Worm (Caenorhabditis elegans) whole organism, young adult: ENCODE data around the gene clec-47.
A peak's percentile ranks its signal among the peaks of the same experiment; 100 is the strongest.

Source experiments
- B0261.1 ChIP-seq: sonication (generic microtip); optimal IDR thresholded peaks from 2 replicates; lab custom pipeline; 2016; ENCODE audit warnings: mild to moderate bottlenecking, missing genetic modification characterization, moderate library complexity, missing compliant biosample characterization
- D2030.7 ChIP-seq: fragments of 200-800 bp; sonication (Bioruptor generic); IDR thresholded peaks from 2 replicates; pipeline ENCODE4 v1.3.6; 2022; ENCODE audit warnings: missing genetic modification reagents, missing genetic modification characterization, missing compliant biosample characterization
- F23B12.7 ChIP-seq: sonication (generic microtip); optimal IDR thresholded peaks from 2 replicates; lab custom pipeline; 2017; ENCODE audit warnings: missing genetic modification characterization, mild to moderate bottlenecking, missing compliant biosample characterization, antibody characterized with exemption, moderate library complexity; ENCODE audit not compliant: insufficient read depth
- Y95B8A.8 ChIP-seq: fragments of 200-800 bp; sonication (Bioruptor generic); IDR thresholded peaks from 2 replicates; pipeline ENCODE4 v1.3.6; 2022; ENCODE audit warnings: missing genetic modification reagents, missing genetic modification characterization, missing compliant biosample characterization
- aptf-3 ChIP-seq: fragments of 200-800 bp; sonication (Bioruptor generic); IDR thresholded peaks from 2 replicates; pipeline ENCODE4 v1.3.6; 2022; ENCODE audit warnings: missing genetic modification characterization, missing compliant biosample characterization
- attf-5 ChIP-seq: fragments of 200-800 bp; sonication (Bioruptor generic); optimal IDR thresholded peaks from 2 replicates; lab custom pipeline; 2018; ENCODE audit warnings: mild to moderate bottlenecking, missing genetic modification characterization, missing compliant biosample characterization
- cebp-1 ChIP-seq, 2 experiments: fragments of 200-800 bp in 1 of 2; sonication (Bioruptor generic) in 1 of 2; sonication (generic microtip) in 1 of 2; IDR thresholded peaks in 1 of 2; optimal IDR thresholded peaks in 1 of 2; 2 replicates each; pipeline versions ENCODE4 v1.3.6 to Lab custom; 2017 to 2022; ENCODE audit warnings: missing compliant biosample characterization in 2 of 2, missing genetic modification characterization in 2 of 2, mild to moderate bottlenecking in 1 of 2, missing genetic modification reagents in 1 of 2, moderate library complexity in 1 of 2
- cebp-2 ChIP-seq: fragments of 200-800 bp; sonication (Bioruptor generic); IDR thresholded peaks from 2 replicates; pipeline ENCODE4 v1.3.6; 2022; ENCODE audit warnings: missing genetic modification characterization, missing compliant biosample characterization
- ceh-100 ChIP-seq: fragments of 200-800 bp; sonication (Bioruptor generic); IDR thresholded peaks from 2 replicates; pipeline ENCODE4 v1.3.6; 2022; ENCODE audit warnings: missing genetic modification reagents, missing genetic modification characterization, missing compliant biosample characterization
- ceh-27 ChIP-seq: fragments of 200-800 bp; sonication (Bioruptor generic); optimal IDR thresholded peaks from 2 replicates; lab custom pipeline; 2018; ENCODE audit warnings: mild to moderate bottlenecking, missing genetic modification characterization, moderate library complexity, missing compliant biosample characterization
- ceh-58 ChIP-seq: fragments of 200-800 bp; sonication (Bioruptor generic); IDR thresholded peaks from 2 replicates; pipeline ENCODE4 v1.3.6; 2022; ENCODE audit warnings: missing genetic modification characterization, missing compliant biosample characterization
- die-1 ChIP-seq: sonication (generic microtip); optimal IDR thresholded peaks from 2 replicates; lab custom pipeline; 2016; ENCODE audit warnings: missing genotype, mild to moderate bottlenecking, missing genetic modification characterization, missing compliant biosample characterization
- dpff-1 ChIP-seq: sonication (generic microtip); optimal IDR thresholded peaks from 2 replicates; lab custom pipeline; 2017; ENCODE audit warnings: mild to moderate bottlenecking, missing genetic modification characterization, missing compliant biosample characterization
- egrh-3 ChIP-seq: fragments of 200-800 bp; sonication (Bioruptor generic); IDR thresholded peaks from 2 replicates; pipeline ENCODE4 v1.3.6; 2022; ENCODE audit warnings: missing genetic modification reagents, missing genetic modification characterization, missing compliant biosample characterization
- him-1 ChIP-seq: sonication (generic microtip); optimal IDR thresholded peaks from 2 replicates; lab custom pipeline; 2016; ENCODE audit warnings: missing genotype, missing genetic modification reagents, missing genetic modification characterization, missing compliant biosample characterization
- hmg-1.2 ChIP-seq: fragments of 200-800 bp; sonication (Bioruptor generic); IDR thresholded peaks from 2 replicates; pipeline ENCODE4 v1.3.6; 2022; ENCODE audit warnings: missing genetic modification reagents, missing genetic modification characterization, missing compliant biosample characterization
- hmg-20 ChIP-seq: fragments of 200-800 bp; sonication (Bioruptor generic); IDR thresholded peaks from 2 replicates; pipeline ENCODE4 v1.3.6; 2022; ENCODE audit warnings: missing genetic modification reagents, missing genetic modification characterization, missing compliant biosample characterization
- let-526 ChIP-seq: fragments of 200-800 bp; sonication (Bioruptor generic); IDR thresholded peaks from 2 replicates; pipeline ENCODE4 v1.3.6; 2022; ENCODE audit warnings: missing genetic modification reagents, missing genetic modification characterization, missing compliant biosample characterization
- lsy-27 ChIP-seq: sonication (generic microtip); optimal IDR thresholded peaks from 2 replicates; lab custom pipeline; 2017; ENCODE audit warnings: missing genetic modification characterization, mild to moderate bottlenecking, missing compliant biosample characterization, antibody characterized with exemption, missing genotype, borderline replicate concordance; ENCODE audit not compliant: insufficient read depth
- madf-3 ChIP-seq: fragments of 200-800 bp; sonication (Bioruptor generic); IDR thresholded peaks from 2 replicates; pipeline ENCODE4 v1.3.6; 2022; ENCODE audit warnings: missing genetic modification reagents, missing genetic modification characterization, missing compliant biosample characterization
- nhr-90 ChIP-seq: sonication (generic microtip); optimal IDR thresholded peaks from 2 replicates; lab custom pipeline; 2016; ENCODE audit warnings: missing genotype, mild to moderate bottlenecking, missing genetic modification characterization, missing compliant biosample characterization
- pbrm-1 ChIP-seq: fragments of 200-800 bp; sonication (Bioruptor generic); IDR thresholded peaks from 2 replicates; pipeline ENCODE4 v1.3.6; 2022; ENCODE audit warnings: missing genetic modification reagents, missing genetic modification characterization, missing compliant biosample characterization
- rcor-1 ChIP-seq: fragments of 200-800 bp; sonication (Bioruptor generic); IDR thresholded peaks from 2 replicates; pipeline ENCODE4 v1.3.6; 2022; ENCODE audit warnings: missing genetic modification reagents, missing genetic modification characterization, missing compliant biosample characterization
- rpc-1 ChIP-seq, 2 experiments: fragments of 150-350 bp in 1 of 2; sonication (generic microtip) in 1 of 2; optimal IDR thresholded peaks; 2 replicates each; lab custom pipeline; 2014 to 2018; ENCODE audit warnings: missing biosample characterization in 1 of 2, missing genetic modification characterization in 1 of 2, missing genetic modification reagents in 1 of 2, missing genotype in 1 of 2
- sdz-38 ChIP-seq: sonication (generic microtip); optimal IDR thresholded peaks from 2 replicates; lab custom pipeline; 2016; ENCODE audit warnings: missing genotype, missing genetic modification characterization, missing compliant biosample characterization
- snpc-1.1 ChIP-seq: sonication (generic microtip); optimal IDR thresholded peaks from 2 replicates; lab custom pipeline; 2017; ENCODE audit warnings: missing genetic modification characterization, mild to moderate bottlenecking, missing compliant biosample characterization, antibody characterized with exemption, moderate library complexity, missing genotype, missing genetic modification reagents; ENCODE audit not compliant: insufficient read depth
- sptf-2 ChIP-seq: fragments of 200-800 bp; sonication (Bioruptor generic); optimal IDR thresholded peaks from 2 replicates; lab custom pipeline; 2018; ENCODE audit warnings: mild to moderate bottlenecking, missing genetic modification characterization, missing compliant biosample characterization
- tbp1 ChIP-seq: fragments of 200-800 bp; sonication (Bioruptor generic); optimal IDR thresholded peaks from 2 replicates; lab custom pipeline; 2018; ENCODE audit warnings: mild to moderate bottlenecking, missing genetic modification characterization, missing compliant biosample characterization
- unc-130 ChIP-seq: sonication (generic microtip); optimal IDR thresholded peaks from 2 replicates; lab custom pipeline; 2016; ENCODE audit warnings: missing genetic modification reagents, missing genetic modification characterization, missing compliant biosample characterization
- unc-62 ChIP-seq: fragments of 150-350 bp; optimal IDR thresholded peaks from 2 replicates; lab custom pipeline; 2014; ENCODE audit warnings: missing biosample characterization, missing genetic modification reagents, missing genetic modification characterization
- ztf-22 ChIP-seq: fragments of 200-800 bp; sonication (Bioruptor generic); optimal IDR thresholded peaks from 2 replicates; lab custom pipeline; 2018; ENCODE audit warnings: mild to moderate bottlenecking, missing genetic modification characterization, moderate library complexity, missing compliant biosample characterization
- ztf-28 ChIP-seq: fragments of 200-800 bp; sonication (Bioruptor generic); IDR thresholded peaks from 2 replicates; pipeline ENCODE4 v1.3.6; 2022; ENCODE audit warnings: missing genetic modification reagents, missing genetic modification characterization, missing compliant biosample characterization
- ztf-3 ChIP-seq: fragments of 200-800 bp; sonication (Bioruptor generic); optimal IDR thresholded peaks from 2 replicates; lab custom pipeline; 2018; ENCODE audit warnings: mild to moderate bottlenecking, missing genetic modification characterization, missing compliant biosample characterization
- ztf-6 ChIP-seq: fragments of 200-800 bp; sonication (Bioruptor generic); IDR thresholded peaks from 2 replicates; pipeline ENCODE4 v1.3.6; 2022; ENCODE audit warnings: missing genetic modification reagents, missing genetic modification characterization, missing compliant biosample characterization

Gene clec-47

ce11 chrV:15153277-15153676 is 22.3 kb upstream of the clec-47 start, which contains the start of gene srh-55:
Gene srh-55, plus strand, starts transcription at chrV:15153577.
- TF ChIP-seq ztf-28 (GFP tag; lab: Robert Waterston, UW) (no peak), rcor-1 (GFP tag; lab: Robert Waterston, UW) (no peak), ztf-22 (GFP tag; lab: Kevin White, UChicago) (no peak), rpc-1 (optimal IDR thresholded peaks at IDR 0.05; lab: Kevin White, UChicago) (no peak), rpc-1 (tag; optimal IDR thresholded peaks at IDR 0.05; lab: Kevin White, UChicago) (no peak), unc-130 (no peak), ceh-58 (GFP tag; lab: Robert Waterston, UW) (no peak), cebp-1 (GFP tag; IDR thresholded peaks at IDR 0.05; lab: Robert Waterston, UW) (no peak), cebp-1 (tag; optimal IDR thresholded peaks at IDR 0.05; lab: Kevin White, UChicago) (no peak)

- TF ChIP-seq aptf-3 (GFP tag; lab: Robert Waterston, UW), result no peak
- TF ChIP-seq let-526, result no peak
- no peak for TF ChIP-seq sptf-2 (GFP tag; lab: Kevin White, UChicago)
- no peak for TF ChIP-seq ceh-27
- TF ChIP-seq B0261.1, result peak; percentile 78
- TF ChIP-seq D2030.7 (GFP tag; lab: Robert Waterston, UW), result peak; percentile 75
- peak; percentile 2 for TF ChIP-seq lsy-27
- TF ChIP-seq dpff-1 (tag; lab: Kevin White, UChicago), result no peak
- peak; percentile 25; the same call in 1 of the 2 replicates for TF ChIP-seq ceh-100 (GFP tag; lab: Robert Waterston, UW)
- no peak for TF ChIP-seq sdz-38 (tag; lab: Kevin White, UChicago)
- TF ChIP-seq cebp-2 (GFP tag; lab: Robert Waterston, UW), result no peak
- TF ChIP-seq die-1, result peak; percentile 41
- peak; percentile 77 for TF ChIP-seq F23B12.7 (tag; lab: Kevin White, UChicago)
- peak; percentile 17 for TF ChIP-seq snpc-1.1 (tag; lab: Kevin White, UChicago)
- TF ChIP-seq hmg-1.2 (GFP tag; lab: Robert Waterston, UW), result peak; percentile 62; the same call in 1 of the 2 replicates
- TF ChIP-seq tbp1 (GFP tag; lab: Kevin White, UChicago), result peak; percentile 87
- TF ChIP-seq Y95B8A.8 (GFP tag; lab: Robert Waterston, UW), result no peak
- no peak for TF ChIP-seq egrh-3 (GFP tag; lab: Robert Waterston, UW)
- peak; percentile 78 for TF ChIP-seq him-1 (tag; lab: Kevin White, UChicago)
- TF ChIP-seq nhr-90, result peak; percentile 17
- peak; percentile 38 for TF ChIP-seq attf-5 (GFP tag; lab: Kevin White, UChicago)
- TF ChIP-seq ztf-3 (GFP tag; lab: Kevin White, UChicago), result no peak
- peak; percentile 55 for TF ChIP-seq rpc-1 (optimal IDR thresholded peaks at IDR 0.05; lab: Kevin White, UChicago)
- TF ChIP-seq rpc-1 (tag; optimal IDR thresholded peaks at IDR 0.05; lab: Kevin White, UChicago), result peak; percentile 79
- TF ChIP-seq pbrm-1 (GFP tag; lab: Robert Waterston, UW), result peak; percentile 68; the same call in 1 of the 2 replicates
- TF ChIP-seq ztf-28 (GFP tag; lab: Robert Waterston, UW), result 0 out of 2 replicates have a peak, but pooled peaks have one; percentile 53
Measured at ce11 chrV:15156504-15156903, 19.1 kb upstream of the clec-47 start.

ce11 chrV:15158691-15159090 is 16.9 kb upstream of the clec-47 start, which contains the start of gene str-45:
Gene str-45, plus strand, starts transcription at chrV:15158991.
- TF ChIP-seq unc-62 (GFP tag; lab: Kevin White, UChicago) (no peak), ztf-6 (GFP tag; lab: Robert Waterston, UW) (no peak), madf-3 (no peak), hmg-20 (GFP tag; lab: Robert Waterston, UW) (no peak), B0261.1 (no peak)
